Fruit fly (Drosophila melanogaster): ENCODE results near the gene SH3PX1.
A peak's percentile ranks its signal among the peaks of the same experiment; 100 is the strongest.

SH3PX1 gene

DNA sequence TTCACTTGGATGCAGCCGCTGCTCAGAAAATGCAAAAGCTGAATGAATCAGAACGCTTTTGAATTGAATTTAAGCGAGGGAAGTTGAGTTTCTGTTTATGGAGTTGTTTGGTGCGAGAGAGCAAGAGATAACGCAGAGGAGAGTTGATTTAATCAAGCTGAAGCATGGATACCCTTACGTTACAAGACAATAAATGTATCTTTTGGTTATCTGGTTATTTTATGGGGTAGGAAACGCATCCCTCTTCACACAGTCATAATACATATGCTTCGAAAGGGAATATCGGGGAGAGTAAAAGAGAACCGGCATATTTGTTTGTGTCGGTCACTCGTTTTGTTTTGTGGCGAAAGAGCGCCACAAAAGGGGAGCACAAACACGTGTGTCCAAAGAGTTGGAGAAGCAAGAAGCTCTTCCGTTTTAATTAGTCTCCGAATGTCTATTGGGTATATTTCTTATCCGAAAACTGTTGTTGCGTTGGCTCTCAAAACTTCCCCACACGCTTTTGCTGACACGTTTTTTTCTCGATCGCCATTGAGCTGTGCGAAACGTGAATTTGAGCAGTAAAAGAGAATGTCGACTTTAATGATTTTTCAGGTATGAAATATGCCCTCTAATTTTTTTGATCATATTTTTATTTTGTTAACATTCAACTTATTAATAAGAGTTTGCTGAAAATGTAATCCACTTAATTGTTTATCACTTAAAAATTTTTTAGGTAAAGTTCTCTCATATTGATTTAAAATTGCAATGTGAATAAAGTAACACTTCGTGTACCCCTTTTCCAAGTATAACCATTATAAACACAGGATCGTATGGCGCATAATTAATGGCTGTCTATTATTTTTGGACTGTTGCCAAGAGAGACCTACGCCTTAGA lies 16.7 kb downstream of the SH3PX1 start, which contains the start of gene Prps (continued):
- TF ChIP-seq ab (GFP tag; optimal IDR thresholded peaks at IDR 0.05) (no peak), chif (GFP tag; optimal IDR thresholded peaks at IDR 0.05) (peak; percentile 25 to 65), CG3995 (GFP tag; optimal IDR thresholded peaks at IDR 0.05) (no peak), br (optimal IDR thresholded peaks at IDR 0.05) (no peak), lmd (GFP tag; IDR thresholded peaks at IDR 0.05) (peak; percentile 80), Fer1 (GFP tag; optimal IDR thresholded peaks at IDR 0.05) (peak; percentile 83), BEAF-32 (GFP tag; optimal IDR thresholded peaks at IDR 0.05) (no peak), CG11695 (GFP tag; IDR thresholded peaks at IDR 0.05) (peak; percentile 79), Dll (GFP tag; IDR thresholded peaks at IDR 0.05; ENCODE audit: partially characterized antibody) (0 out of 4 replicates have a peak, but pooled peaks have one; percentile 30), CG6254 (GFP tag; optimal IDR thresholded peaks at IDR 0.05) (peak; percentile 62), kah (GFP tag; optimal IDR thresholded peaks at IDR 0.05) (peak; percentile 50), E2f1 (GFP tag; IDR thresholded peaks at IDR 0.05) (peak; percentile 81), CG7987 (GFP tag; optimal IDR thresholded peaks at IDR 0.05) (peak; percentile 67), Lhr (GFP tag; optimal IDR thresholded peaks at IDR 0.05) (no peak), NC2α (GFP tag; optimal IDR thresholded peaks at IDR 0.05) (peak; percentile 37), Hr51 (GFP tag; optimal IDR thresholded peaks at IDR 0.05) (peak; percentile 66 to 75), CG1233 (GFP tag; optimal IDR thresholded peaks at IDR 0.05) (peak; percentile 63), ATbp (GFP tag; optimal IDR thresholded peaks at IDR 0.05) (peak; percentile 55), az2 (GFP tag; optimal IDR thresholded peaks at IDR 0.05) (peak; percentile 74), CG18262 (tag; optimal IDR thresholded peaks at IDR 0.05) (peak; percentile 71), CG15601 (tag; optimal IDR thresholded peaks at IDR 0.05) (peak; percentile 50), maf-S (GFP tag; optimal IDR thresholded peaks at IDR 0.05) (peak; percentile 63), p53 (GFP tag; optimal IDR thresholded peaks at IDR 0.05) (peak; percentile 61), eve (GFP tag; optimal IDR thresholded peaks at IDR 0.05) (no peak), Gsc (GFP tag; IDR thresholded peaks at IDR 0.05) (no peak), CG12299 (tag; optimal IDR thresholded peaks at IDR 0.05) (peak; percentile 75), nmo (GFP tag; optimal IDR thresholded peaks at IDR 0.05) (peak; percentile 27), sens-2 (GFP tag; IDR thresholded peaks at IDR 0.05) (peak; percentile 58), CG10274 (GFP tag; optimal IDR thresholded peaks at IDR 0.05) (no peak), slbo (GFP tag; IDR thresholded peaks at IDR 0.05) (peak; percentile 82), Sin3A (optimal IDR thresholded peaks at IDR 0.05) (no peak), CG17186 (GFP tag; optimal IDR thresholded peaks at IDR 0.05) (no peak), HLH54F (GFP tag; optimal IDR thresholded peaks at IDR 0.05) (peak; percentile 49), caup (GFP tag; optimal IDR thresholded peaks at IDR 0.05; ENCODE audit: severe bottlenecking) (peak; percentile 80), Doc2 (GFP tag; IDR thresholded peaks at IDR 0.05) (no peak), twi (tag; optimal IDR thresholded peaks at IDR 0.05) (peak; percentile 19), CG6765 (GFP tag; optimal IDR thresholded peaks at IDR 0.05) (peak; percentile 52), CG4730 (GFP tag; IDR thresholded peaks at IDR 0.05) (peak; percentile 77), schlank (tag; optimal IDR thresholded peaks at IDR 0.05) (peak; percentile 62), CG32532 (GFP tag; IDR thresholded peaks at IDR 0.05) (peak; percentile 90), CG14860 (GFP tag; IDR thresholded peaks at IDR 0.05; ENCODE audit: partially characterized antibody) (no peak), slp2 (GFP tag; optimal IDR thresholded peaks at IDR 0.05) (peak; percentile 33), Hr3 (GFP tag; optimal IDR thresholded peaks at IDR 0.05) (peak; percentile 47), row (GFP tag; IDR thresholded peaks at IDR 0.05) (peak; percentile 98), Nf-YA (GFP tag; IDR thresholded peaks at IDR 0.05) (no peak; the same call in 1 of the 2 replicates), ind (GFP tag; optimal IDR thresholded peaks at IDR 0.05) (peak; percentile 83), chm (GFP tag; IDR thresholded peaks at IDR 0.05) (peak; percentile 91), CG7372 (GFP tag; IDR thresholded peaks at IDR 0.05) (peak; percentile 70), H15 (GFP tag; IDR thresholded peaks at IDR 0.05) (peak; percentile 81; the same call in 2 of the 3 replicates)

All from whole organism, embryonic.